Fruit fly (Drosophila melanogaster) whole organism, embryonic: Measurements from ENCODE around the gene CG31637.
A peak's percentile ranks its signal among the peaks of the same experiment; 100 is the strongest.

Experiments
- ATbp ChIP-seq: fragments of 200-800 bp; sonication (Bioruptor generic); optimal IDR thresholded peaks from 2 replicates; lab custom pipeline; 2017; ENCODE audit warnings: missing biosample characterization, mild to moderate bottlenecking, missing genetic modification characterization, missing genetic modification reagents
- Blimp-1 ChIP-seq: fragments of 200-800 bp; sonication (Bioruptor generic); optimal IDR thresholded peaks from 3 replicates; lab custom pipeline; 2018; ENCODE audit warnings: missing biosample characterization, missing genetic modification characterization, mild to moderate bottlenecking, moderate library complexity, missing genetic modification reagents
- CG10979 ChIP-seq: fragments of 200-800 bp; sonication (Bioruptor generic); optimal IDR thresholded peaks from 2 replicates; lab custom pipeline; 2018; ENCODE audit warnings: missing biosample characterization, mild to moderate bottlenecking, missing genetic modification characterization, moderate library complexity
- CG11085 ChIP-seq: fragments of 200-800 bp; sonication (Bioruptor generic); IDR thresholded peaks from 2 replicates; pipeline ENCODE4 v1.3.6; 2022; ENCODE audit warnings: missing biosample characterization, missing genetic modification characterization
- CG11504 ChIP-seq: fragments of 200-800 bp; sonication (Bioruptor generic); optimal IDR thresholded peaks from 3 replicates; lab custom pipeline; 2019; ENCODE audit warnings: missing biosample characterization, mild to moderate bottlenecking, missing genetic modification characterization, moderate library complexity
- CG12942 ChIP-seq: fragments of 200-800 bp; sonication (Bioruptor generic); optimal IDR thresholded peaks from 3 replicates; lab custom pipeline; 2016; ENCODE audit warnings: missing biosample characterization, missing genetic modification characterization
- CG1832 ChIP-seq: fragments of 200-800 bp; sonication (Bioruptor generic); optimal IDR thresholded peaks from 2 replicates; lab custom pipeline; 2017; ENCODE audit warnings: missing biosample characterization, mild to moderate bottlenecking, missing genetic modification characterization, inconsistent platforms
- CG18599 ChIP-seq: fragments of 200-800 bp; sonication (Bioruptor generic); optimal IDR thresholded peaks from 3 replicates; lab custom pipeline; 2017; ENCODE audit warnings: missing biosample characterization, missing genetic modification characterization, mild to moderate bottlenecking, moderate library complexity, missing genetic modification reagents
- CG30403 ChIP-seq: fragments of 200-800 bp; sonication (Bioruptor generic); optimal IDR thresholded peaks from 3 replicates; lab custom pipeline; 2016; ENCODE audit warnings: missing biosample characterization, missing genetic modification characterization
- CG31224 ChIP-seq: fragments of 200-800 bp; sonication (Bioruptor generic); IDR thresholded peaks from 2 replicates; pipeline ENCODE4 v1.3.6; 2022; ENCODE audit warnings: missing biosample characterization, missing genetic modification characterization
- CG3163 ChIP-seq: fragments of 200-800 bp; sonication (Bioruptor generic); optimal IDR thresholded peaks from 3 replicates; lab custom pipeline; 2016; ENCODE audit warnings: missing biosample characterization, missing genetic modification characterization
- CG34422 ChIP-seq: fragments of 200-800 bp; sonication (Bioruptor generic); IDR thresholded peaks from 3 replicates; pipeline ENCODE4 v1.3.6; 2022; ENCODE audit warnings: missing biosample characterization, missing genetic modification characterization
- CG4282 ChIP-seq: fragments of 200-800 bp; sonication (Bioruptor generic); optimal IDR thresholded peaks from 2 replicates; lab custom pipeline; 2016; ENCODE audit warnings: missing biosample characterization, missing genetic modification characterization
- CG4730 ChIP-seq: fragments of 200-800 bp; sonication (Bioruptor generic); IDR thresholded peaks from 2 replicates; pipeline ENCODE4 v1.3.6; 2022; ENCODE audit warnings: missing biosample characterization, missing genetic modification characterization
- CG4820 ChIP-seq: fragments of 200-800 bp; sonication (Bioruptor generic); optimal IDR thresholded peaks from 3 replicates; lab custom pipeline; 2016; ENCODE audit warnings: missing biosample characterization, missing genetic modification characterization
- CG4854 ChIP-seq: fragments of 200-800 bp; sonication (Bioruptor generic); optimal IDR thresholded peaks from 2 replicates; lab custom pipeline; 2016; ENCODE audit warnings: missing biosample characterization, missing genetic modification characterization, inconsistent platforms
- CG5245 ChIP-seq: fragments of 200-800 bp; sonication (Bioruptor generic); optimal IDR thresholded peaks from 3 replicates; lab custom pipeline; 2016; ENCODE audit warnings: missing biosample characterization, missing genetic modification characterization
- CG6689 ChIP-seq: fragments of 200-800 bp; sonication (Bioruptor generic); IDR thresholded peaks from 2 replicates; pipeline ENCODE4 v1.3.6; 2022; ENCODE audit warnings: missing biosample characterization, missing genetic modification characterization
- CG6854 ChIP-seq: fragments of 200-800 bp; sonication (Bioruptor generic); optimal IDR thresholded peaks from 3 replicates; lab custom pipeline; 2017; ENCODE audit warnings: missing biosample characterization, mild to moderate bottlenecking, missing genetic modification characterization
- CG7987 ChIP-seq: fragments of 200-800 bp; sonication (Bioruptor generic); optimal IDR thresholded peaks from 2 replicates; lab custom pipeline; 2018; ENCODE audit warnings: missing biosample characterization, mild to moderate bottlenecking, missing genetic modification characterization, moderate library complexity
- CG9727 ChIP-seq: fragments of 200-800 bp; sonication (Bioruptor generic); optimal IDR thresholded peaks from 3 replicates; lab custom pipeline; 2017; ENCODE audit warnings: missing biosample characterization, mild to moderate bottlenecking, missing genetic modification characterization
- D19A ChIP-seq: fragments of 200-800 bp; optimal IDR thresholded peaks from 3 replicates; lab custom pipeline; 2019; ENCODE audit warnings: missing biosample characterization, mild to moderate bottlenecking, missing genetic modification characterization, moderate library complexity
- Dfd ChIP-seq, 2 experiments: fragments of >200 bp; optimal IDR thresholded peaks; 2 replicates each; lab custom pipeline; 2017; ENCODE audit warnings: missing biosample characterization in 2 of 2, missing genetic modification characterization in 2 of 2
- Fer1 ChIP-seq: fragments of 200-800 bp; sonication (Bioruptor generic); optimal IDR thresholded peaks from 2 replicates; lab custom pipeline; 2017; ENCODE audit warnings: missing biosample characterization, mild to moderate bottlenecking, missing genetic modification characterization
- Fer3 ChIP-seq: fragments of 200-800 bp; sonication (Bioruptor generic); optimal IDR thresholded peaks from 2 replicates; lab custom pipeline; 2018; ENCODE audit warnings: missing biosample characterization, mild to moderate bottlenecking, missing genetic modification characterization, moderate library complexity
- Mad ChIP-seq: fragments of 200-800 bp; sonication (Bioruptor generic); optimal IDR thresholded peaks from 2 replicates; lab custom pipeline; 2016; ENCODE audit warnings: missing biosample characterization, missing genetic modification characterization
- Mrtf ChIP-seq: fragments of 200-800 bp; sonication (Bioruptor generic); IDR thresholded peaks from 3 replicates; pipeline ENCODE4 v1.3.6; 2022; ENCODE audit warnings: missing biosample characterization, missing genetic modification characterization
- NC2α ChIP-seq: fragments of 200-800 bp; sonication (Bioruptor generic); optimal IDR thresholded peaks from 2 replicates; lab custom pipeline; 2016; ENCODE audit warnings: missing biosample characterization, missing genetic modification characterization
- NfI ChIP-seq: fragments of 200-800 bp; sonication (Bioruptor generic); optimal IDR thresholded peaks from 3 replicates; lab custom pipeline; 2018; ENCODE audit warnings: missing biosample characterization, mild to moderate bottlenecking, missing genetic modification characterization, moderate library complexity
- Oli ChIP-seq: fragments of 200-800 bp; sonication (Bioruptor generic); optimal IDR thresholded peaks from 2 replicates; lab custom pipeline; 2018; ENCODE audit warnings: missing biosample characterization, mild to moderate bottlenecking, missing genetic modification characterization, moderate library complexity
- Sry-δ ChIP-seq: fragments of 200-800 bp; sonication (Bioruptor generic); optimal IDR thresholded peaks from 2 replicates; lab custom pipeline; 2016; ENCODE audit warnings: missing biosample characterization, missing genetic modification characterization
- Xbp1 ChIP-seq: fragments of 200-800 bp; sonication (Bioruptor generic); optimal IDR thresholded peaks from 3 replicates; lab custom pipeline; 2016; ENCODE audit warnings: missing biosample characterization, mild to moderate bottlenecking, missing genetic modification characterization
- YL-1 ChIP-seq: fragments of 200-800 bp; sonication (Bioruptor generic); optimal IDR thresholded peaks from 3 replicates; lab custom pipeline; 2017; ENCODE audit warnings: missing biosample characterization, mild to moderate bottlenecking, missing genetic modification characterization
- abd-A ChIP-seq: fragments of 200-800 bp; sonication (Bioruptor generic); optimal IDR thresholded peaks from 3 replicates; lab custom pipeline; 2019; ENCODE audit warnings: missing biosample characterization, mild to moderate bottlenecking, missing genetic modification characterization, moderate library complexity
- ara ChIP-seq: fragments of 200-800 bp; sonication (Bioruptor generic); IDR thresholded peaks from 2 replicates; pipeline ENCODE4 v1.3.6; 2022; ENCODE audit warnings: missing biosample characterization, missing genetic modification characterization
- bigmax ChIP-seq: fragments of 200-800 bp; sonication (Bioruptor generic); optimal IDR thresholded peaks from 2 replicates; lab custom pipeline; 2018; ENCODE audit warnings: missing biosample characterization, mild to moderate bottlenecking, missing genetic modification characterization
- dati ChIP-seq: fragments of 200-800 bp; sonication (Bioruptor generic); IDR thresholded peaks from 2 replicates; pipeline ENCODE4 v1.3.6; 2022; ENCODE audit warnings: missing biosample characterization, missing genetic modification characterization
- eve ChIP-seq, 2 experiments: fragments of >200 bp; optimal IDR thresholded peaks; 2 replicates each; lab custom pipeline; 2017; ENCODE audit warnings: missing biosample characterization in 2 of 2, missing genetic modification characterization in 2 of 2
- maf-S ChIP-seq: fragments of 200-800 bp; sonication (Bioruptor generic); optimal IDR thresholded peaks from 2 replicates; lab custom pipeline; 2016; ENCODE audit warnings: missing biosample characterization, missing genetic modification characterization
- oc ChIP-seq: fragments of 200-800 bp; sonication (Bioruptor generic); optimal IDR thresholded peaks from 2 replicates; lab custom pipeline; 2018; ENCODE audit warnings: missing biosample characterization, mild to moderate bottlenecking, missing genetic modification characterization, moderate library complexity
- otp ChIP-seq: fragments of 200-800 bp; sonication (Bioruptor generic); IDR thresholded peaks from 3 replicates; pipeline ENCODE4, ENCODE4 v1.3.6; 2022; ENCODE audit warnings: missing biosample characterization, missing genetic modification characterization
- p53 ChIP-seq: fragments of 200-800 bp; sonication (Bioruptor generic); optimal IDR thresholded peaks from 2 replicates; lab custom pipeline; 2016; ENCODE audit warnings: missing biosample characterization, missing genetic modification characterization
- prd ChIP-seq, 3 experiments: fragments of >200 bp in 2 of 3; fragments of 200-800 bp in 1 of 3; sonication (Bioruptor generic) in 1 of 3; optimal IDR thresholded peaks in 2 of 3; IDR thresholded peaks in 1 of 3; 2 replicates in 2 of 3; 3 replicates in 1 of 3; pipeline versions ENCODE4 v1.3.6 to Lab custom; 2017 to 2022; ENCODE audit warnings: missing biosample characterization in 1 of 3, missing genetic modification characterization in 1 of 3
- repo ChIP-seq: fragments of 200-800 bp; sonication (Bioruptor generic); optimal IDR thresholded peaks from 2 replicates; lab custom pipeline; 2016; ENCODE audit warnings: missing biosample characterization, missing genetic modification characterization
- stc ChIP-seq: fragments of 200-800 bp; sonication (Bioruptor generic); IDR thresholded peaks from 2 replicates; pipeline ENCODE4 v1.3.6; 2022; ENCODE audit warnings: missing biosample characterization, missing genetic modification characterization
- tx ChIP-seq: fragments of 200-800 bp; sonication (Bioruptor generic); optimal IDR thresholded peaks from 2 replicates; lab custom pipeline; 2016; ENCODE audit warnings: missing biosample characterization, missing genetic modification characterization
- unc-4 ChIP-seq: fragments of 200-800 bp; sonication (Bioruptor generic); IDR thresholded peaks from 2 replicates; pipeline ENCODE4 v1.3.6; 2022; ENCODE audit warnings: missing biosample characterization, missing genetic modification characterization; ENCODE audit not compliant: partially characterized antibody
- unpg ChIP-seq: fragments of 200-800 bp; sonication (Bioruptor generic); optimal IDR thresholded peaks from 3 replicates; lab custom pipeline; 2018; ENCODE audit warnings: missing biosample characterization, mild to moderate bottlenecking, missing genetic modification characterization, moderate library complexity
- vnd ChIP-seq: fragments of 200-800 bp; sonication (Bioruptor generic); IDR thresholded peaks from 3 replicates; pipeline ENCODE4 v1.3.6; 2022; ENCODE audit warnings: missing biosample characterization, missing genetic modification characterization; ENCODE audit not compliant: partially characterized antibody

The CG31637 gene

dm6 chr2L:6455955-6456599 is 42.4 kb upstream of the CG31637 start, which contains the start of gene frj (continued):
- peak; percentile 51 for TF ChIP-seq YL-1 (GFP tag; lab: Kevin White, UChicago)
- TF ChIP-seq CG31224 = 0 out of 2 replicates have a peak, but pooled peaks have one; percentile 25
- TF ChIP-seq CG30403 (GFP tag; lab: Kevin White, UChicago) = peak; percentile 78
- peak; percentile 46 for TF ChIP-seq CG18599 (GFP tag; lab: Kevin White, UChicago)
- TF ChIP-seq NfI (GFP tag; lab: Kevin White, UChicago) = peak; percentile 48
- no peak for TF ChIP-seq prd (optimal IDR thresholded peaks at IDR 0.05; lab: Kevin White, UChicago)
- TF ChIP-seq prd (GFP tag; IDR thresholded peaks at IDR 0.05; lab: Robert Waterston, UW) = peak; percentile 81
- TF ChIP-seq CG4820 (GFP tag; lab: Kevin White, UChicago) = peak; percentile 49
- TF ChIP-seq Fer1 (GFP tag; lab: Kevin White, UChicago) = no peak
- 0 out of 2 replicates have a peak, but pooled peaks have one; percentile 5 for TF ChIP-seq stc
- no peak for TF ChIP-seq CG6854 (GFP tag; lab: Kevin White, UChicago)
- peak; percentile 67 for TF ChIP-seq Mrtf (GFP tag; lab: Robert Waterston, UW)
- no peak for TF ChIP-seq ara (GFP tag; lab: Robert Waterston, UW)
- TF ChIP-seq unpg (GFP tag; lab: Kevin White, UChicago) = peak; percentile 55
- peak; percentile 55 for TF ChIP-seq Blimp-1 (GFP tag; lab: Kevin White, UChicago)
- TF ChIP-seq bigmax (GFP tag; lab: Kevin White, UChicago) = no peak
- peak; percentile 71 for TF ChIP-seq Mad (GFP tag; lab: Kevin White, UChicago)
- TF ChIP-seq eve (GFP tag; optimal IDR thresholded peaks at IDR 0.05; lab: Kevin White, UChicago) = no peak
- peak; percentile 62; the same call in 1 of the 3 replicates for TF ChIP-seq CG34422
- TF ChIP-seq Sry-δ = peak; percentile 88
- peak in 1 of 2 experiments; percentile 62 for TF ChIP-seq Dfd (GFP tag; optimal IDR thresholded peaks at IDR 0.05; lab: Kevin White, UChicago)
- peak; percentile 6 for TF ChIP-seq ATbp
- peak; percentile 63 for TF ChIP-seq unc-4 (GFP tag; lab: Robert Waterston, UW)
- TF ChIP-seq Oli (tag; lab: Kevin White, UChicago) = peak; percentile 49
- no peak for TF ChIP-seq dati (GFP tag; lab: Robert Waterston, UW)
- TF ChIP-seq D19A (tag; lab: Kevin White, UChicago) = peak; percentile 42
- TF ChIP-seq CG7987 (GFP tag; lab: Kevin White, UChicago) = no peak
- peak; percentile 70 for TF ChIP-seq CG12942 (GFP tag; lab: Kevin White, UChicago)
- TF ChIP-seq otp (GFP tag; lab: Robert Waterston, UW) = peak; percentile 67; the same call in 2 of the 3 replicates
- no peak for TF ChIP-seq CG3163 (GFP tag; lab: Kevin White, UChicago)
- 0 out of 3 replicates have a peak, but pooled peaks have one; percentile 18 for TF ChIP-seq vnd
- TF ChIP-seq CG11085 = peak; percentile 61
- no peak for TF ChIP-seq NC2α (GFP tag; lab: Kevin White, UChicago)
- peak; percentile 27 for TF ChIP-seq repo (GFP tag; lab: Kevin White, UChicago)
- TF ChIP-seq abd-A = no peak
- peak; percentile 73 for TF ChIP-seq tx
- TF ChIP-seq CG11504 (tag; lab: Kevin White, UChicago) = no peak
- peak; percentile 83 for TF ChIP-seq Xbp1 (GFP tag; lab: Kevin White, UChicago)
- no peak for TF ChIP-seq CG4854 (GFP tag; lab: Kevin White, UChicago)
- TF ChIP-seq oc (tag; lab: Kevin White, UChicago) = peak; percentile 58
- TF ChIP-seq maf-S (GFP tag; lab: Kevin White, UChicago) = peak; percentile 79
- peak; percentile 48 for TF ChIP-seq CG10979
- peak; percentile 66 for TF ChIP-seq CG4282 (GFP tag; lab: Kevin White, UChicago)
- TF ChIP-seq p53 (GFP tag; lab: Kevin White, UChicago) = peak; percentile 60
- TF ChIP-seq CG1832 (GFP tag; lab: Kevin White, UChicago) = no peak
- TF ChIP-seq CG4730 (GFP tag; lab: Robert Waterston, UW) = peak; percentile 41; the same call in 1 of the 2 replicates
- peak; percentile 42 for TF ChIP-seq CG5245 (GFP tag; lab: Kevin White, UChicago)
- peak; percentile 51 for TF ChIP-seq CG6689 (GFP tag; lab: Robert Waterston, UW)
- peak; percentile 41 for TF ChIP-seq Fer3
- peak; percentile 75 for TF ChIP-seq CG9727 (GFP tag; lab: Kevin White, UChicago)
